Worm (Caenorhabditis elegans): ENCODE results near the gene zyg-11.

DNA sequence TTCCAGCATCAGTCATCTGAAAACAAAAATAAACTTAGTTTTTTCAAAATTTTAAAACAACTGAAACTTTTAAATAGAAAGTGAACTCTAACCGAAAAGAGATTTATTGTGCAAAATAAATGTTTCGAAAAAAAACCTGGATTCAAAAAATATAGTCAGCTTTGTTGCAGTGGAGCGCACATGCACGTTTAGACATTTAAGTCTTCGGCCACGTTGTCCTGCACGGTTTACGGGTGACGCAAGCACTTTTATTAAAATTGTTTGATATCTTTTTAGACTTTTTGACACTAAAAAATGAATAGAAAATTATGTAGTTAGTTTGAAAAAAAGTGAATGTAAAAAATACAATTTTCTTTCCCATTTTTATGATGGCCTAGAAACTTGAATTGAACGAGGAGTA lies 21.9 kb downstream of the zyg-11 start, which contains the start of the genes ubh-4 and algn-6:
- no peak for TF ChIP-seq dao-5 (tag; optimal IDR thresholded peaks at IDR 0.05)
- peak; percentile 77 for TF ChIP-seq W03F9.2 (tag; optimal IDR thresholded peaks at IDR 0.05)

Data from whole organism, L4/young adult.